Worm (Caenorhabditis elegans) whole organism, L4/young adult: ENCODE data around the gene paa-1.

ENCODE experiments used
- W03F9.2 ChIP-seq: fragments of 150-350 bp; optimal IDR thresholded peaks from 2 replicates; lab custom pipeline; 2014; ENCODE audit warnings: missing biosample characterization, missing genetic modification characterization
- dao-5 ChIP-seq: sonication (generic microtip); optimal IDR thresholded peaks from 2 replicates; lab custom pipeline; 2016; ENCODE audit warnings: missing genotype, missing genetic modification characterization, moderate library complexity, missing compliant biosample characterization
- him-1 ChIP-seq: sonication (generic microtip); optimal IDR thresholded peaks from 2 replicates; lab custom pipeline; 2016; ENCODE audit warnings: missing genotype, missing genetic modification reagents, missing genetic modification characterization, missing compliant biosample characterization

DNA sequence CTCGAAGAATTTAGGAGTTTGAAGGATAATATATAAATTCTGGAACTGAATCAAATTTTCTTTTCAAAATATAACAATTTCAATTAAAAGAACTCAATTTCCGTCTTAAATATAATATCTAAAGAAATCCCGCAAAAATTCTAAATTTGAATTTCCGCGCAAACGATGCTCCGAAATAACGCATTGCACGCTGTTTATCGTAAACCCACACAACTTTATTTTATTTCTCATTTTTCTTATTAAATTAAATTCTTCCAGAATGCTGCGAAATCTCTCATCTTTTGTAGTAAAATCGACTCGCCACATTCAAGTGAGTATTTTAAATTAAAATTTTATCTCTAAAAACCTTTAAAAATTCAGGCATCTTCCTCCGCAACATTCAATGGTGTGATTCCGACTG is 48.4 kb downstream of the paa-1 start, which contains the start of gene R02F2.9:
- TF ChIP-seq dao-5 (tag; lab: Kevin White, UChicago): no peak
- no peak for TF ChIP-seq him-1 (tag; lab: Kevin White, UChicago)
- no peak for TF ChIP-seq W03F9.2 (tag; lab: Kevin White, UChicago)
